Fruit fly (Drosophila melanogaster) whole organism, wandering third instar larva: ENCODE measurements around the gene eEF1alpha2.

Source experiments
- Abd-B ChIP-seq: fragments of >200 bp; optimal IDR thresholded peaks from 2 replicates; lab custom pipeline; 2017; ENCODE audit warnings: missing biosample characterization, missing genetic modification characterization
- CG32264 ChIP-seq: fragments of 200-800 bp; sonication (Bioruptor generic); optimal IDR thresholded peaks from 2 replicates; lab custom pipeline; 2016; ENCODE audit warnings: missing biosample characterization, missing genetic modification characterization
- CG9705 ChIP-seq: fragments of 200-800 bp; sonication (Bioruptor generic); optimal IDR thresholded peaks from 2 replicates; lab custom pipeline; 2018; ENCODE audit warnings: missing biosample characterization, mild to moderate bottlenecking, missing genetic modification characterization
- CrebA ChIP-seq: fragments of 200-800 bp; sonication (Bioruptor generic); optimal IDR thresholded peaks from 2 replicates; lab custom pipeline; 2016; ENCODE audit warnings: missing biosample characterization, mild to moderate bottlenecking, missing genetic modification characterization, borderline replicate concordance
- Dfd ChIP-seq: fragments of >200 bp; optimal IDR thresholded peaks from 2 replicates; lab custom pipeline; 2017; ENCODE audit warnings: missing biosample characterization, missing genetic modification characterization
- Dif ChIP-seq: fragments of 200-275, 200-300 bp; sonication (Bioruptor generic); optimal IDR thresholded peaks from 2 replicates; lab custom pipeline; 2018; ENCODE audit warnings: missing biosample characterization, missing genetic modification characterization; ENCODE audit not compliant: partially characterized antibody
- GATAd ChIP-seq: sonication (Bioruptor generic); optimal IDR thresholded peaks from 2 replicates; lab custom pipeline; 2016; ENCODE audit warnings: missing biosample characterization, missing genetic modification characterization
- HLH106 ChIP-seq: fragments of 200-800 bp; optimal IDR thresholded peaks from 3 replicates; lab custom pipeline; 2019; ENCODE audit warnings: missing biosample characterization, mild to moderate bottlenecking, missing genetic modification characterization, moderate library complexity
- Hnf4 ChIP-seq: fragments of 200-800 bp; sonication (Bioruptor generic); optimal IDR thresholded peaks from 2 replicates; lab custom pipeline; 2016; ENCODE audit warnings: missing biosample characterization, mild to moderate bottlenecking, missing genetic modification characterization
- Hr78 ChIP-seq: fragments of >200 bp; optimal IDR thresholded peaks from 2 replicates; lab custom pipeline; 2017; ENCODE audit warnings: missing biosample characterization, missing genetic modification characterization
- Hr83 ChIP-seq: fragments of 200-300 bp; sonication (Bioruptor generic); optimal IDR thresholded peaks from 2 replicates; lab custom pipeline; 2016; ENCODE audit warnings: missing biosample characterization, mild to moderate bottlenecking, missing genetic modification characterization, moderate library complexity; ENCODE audit not compliant: poor library complexity, severe bottlenecking
- Jra ChIP-seq: sonication (Bioruptor generic); optimal IDR thresholded peaks from 2 replicates; lab custom pipeline; 2016; ENCODE audit warnings: missing biosample characterization, missing genetic modification characterization
- Mio ChIP-seq: sonication (Bioruptor generic); optimal IDR thresholded peaks from 2 replicates; lab custom pipeline; 2016; ENCODE audit warnings: missing biosample characterization, missing genetic modification characterization
- Myc ChIP-seq: fragments of >200 bp; optimal IDR thresholded peaks from 2 replicates; lab custom pipeline; 2017
- N ChIP-seq: fragments of >200 bp; optimal IDR thresholded peaks from 2 replicates; lab custom pipeline; 2018; ENCODE audit warnings: missing biosample characterization, missing external identifiers, missing genetic modification characterization
- OdsH ChIP-seq: fragments of 200-800 bp; sonication (Bioruptor generic); optimal IDR thresholded peaks from 2 replicates; lab custom pipeline; 2016; ENCODE audit warnings: missing biosample characterization, mild to moderate bottlenecking, missing genetic modification characterization
- Rel ChIP-seq, 2 experiments: fragments of 200-800 bp; sonication (Bioruptor generic) in 1 of 2; optimal IDR thresholded peaks; 2 replicates in 1 of 2; 3 replicates in 1 of 2; lab custom pipeline; 2016 to 2019; ENCODE audit warnings: mild to moderate bottlenecking in 2 of 2, missing biosample characterization in 2 of 2, missing genetic modification characterization in 2 of 2, moderate library complexity in 1 of 2
- Sp1 ChIP-seq: fragments of 200-800 bp; sonication (Bioruptor generic); optimal IDR thresholded peaks from 3 replicates; lab custom pipeline; 2019; ENCODE audit warnings: missing biosample characterization, mild to moderate bottlenecking, missing genetic modification characterization, moderate library complexity
- Vsx2 ChIP-seq: fragments of 200-300, 225-300 bp; sonication (Bioruptor generic); optimal IDR thresholded peaks from 2 replicates; lab custom pipeline; 2018; ENCODE audit warnings: missing biosample characterization, missing genetic modification characterization; ENCODE audit not compliant: partially characterized antibody
- br ChIP-seq: fragments of 200-800 bp; sonication (Bioruptor generic); optimal IDR thresholded peaks from 2 replicates; lab custom pipeline; 2016; ENCODE audit warnings: missing biosample characterization, missing genetic modification characterization
- brk ChIP-seq: fragments of 200-800 bp; sonication (Bioruptor generic); optimal IDR thresholded peaks from 2 replicates; lab custom pipeline; 2016; ENCODE audit warnings: missing biosample characterization, mild to moderate bottlenecking, missing genetic modification characterization
- dl ChIP-seq, 2 experiments: fragments of 175-275, 200-275 bp in 1 of 2; fragments of 200-275 bp in 1 of 2; sonication (Bioruptor generic); optimal IDR thresholded peaks; lab custom pipeline; 2018; ENCODE audit warnings: mild to moderate bottlenecking in 2 of 2, missing biosample characterization in 2 of 2, missing genetic modification characterization in 2 of 2, moderate library complexity in 2 of 2; ENCODE audit not compliant: partially characterized antibody in 2 of 2, insufficient read depth in 1 of 2
- dmrt93B ChIP-seq: fragments of 200-800 bp; sonication (Bioruptor generic); optimal IDR thresholded peaks from 2 replicates; lab custom pipeline; 2018; ENCODE audit warnings: missing biosample characterization, mild to moderate bottlenecking, missing genetic modification characterization
- dsf ChIP-seq: sonication (Bioruptor generic); optimal IDR thresholded peaks from 2 replicates; lab custom pipeline; 2016; ENCODE audit warnings: missing biosample characterization, missing genetic modification characterization, borderline replicate concordance
- ey ChIP-seq: fragments of 200-800 bp; sonication (Bioruptor generic); optimal IDR thresholded peaks from 2 replicates; lab custom pipeline; 2016; ENCODE audit warnings: missing biosample characterization, missing genetic modification characterization
- foxo ChIP-seq, 2 experiments: fragments of 200-800 bp; sonication (Bioruptor generic); optimal IDR thresholded peaks; 2 replicates in 1 of 2; 3 replicates in 1 of 2; lab custom pipeline; 2016 to 2017; ENCODE audit warnings: missing biosample characterization in 2 of 2, missing genetic modification characterization in 2 of 2
- fru ChIP-seq: fragments of 200-800 bp; sonication (Bioruptor generic); optimal IDR thresholded peaks from 3 replicates; lab custom pipeline; 2016; ENCODE audit warnings: missing biosample characterization, mild to moderate bottlenecking, missing genetic modification characterization
- h ChIP-seq: fragments of 200-800 bp; sonication (Bioruptor generic); optimal IDR thresholded peaks from 3 replicates; lab custom pipeline; 2016; ENCODE audit warnings: missing biosample characterization, mild to moderate bottlenecking, missing genetic modification characterization
- jim ChIP-seq: fragments of 175-275, 200-325 bp; sonication (Bioruptor generic); optimal IDR thresholded peaks from 2 replicates; lab custom pipeline; 2016; ENCODE audit warnings: missing biosample characterization, mild to moderate bottlenecking, missing genetic modification characterization
- lola ChIP-seq: fragments of >200 bp; optimal IDR thresholded peaks from 2 replicates; lab custom pipeline; 2017; ENCODE audit warnings: missing biosample characterization, missing genetic modification characterization
- pan ChIP-seq: fragments of >200 bp; optimal IDR thresholded peaks from 2 replicates; lab custom pipeline; 2017
- psq ChIP-seq: fragments of 200-800 bp; sonication (Bioruptor generic); optimal IDR thresholded peaks from 3 replicates; lab custom pipeline; 2017; ENCODE audit warnings: missing biosample characterization, mild to moderate bottlenecking, missing genetic modification characterization, moderate library complexity
- rgr ChIP-seq: fragments of 200-800 bp; sonication (Bioruptor generic); optimal IDR thresholded peaks from 3 replicates; lab custom pipeline; 2016; ENCODE audit warnings: missing biosample characterization, mild to moderate bottlenecking, missing genetic modification characterization
- sage ChIP-seq: fragments of 200-800 bp; sonication (Bioruptor generic); optimal IDR thresholded peaks from 2 replicates; lab custom pipeline; 2016; ENCODE audit warnings: missing biosample characterization, mild to moderate bottlenecking, missing genetic modification characterization
- sv ChIP-seq: fragments of 200-800 bp; sonication (Bioruptor generic); optimal IDR thresholded peaks from 3 replicates; lab custom pipeline; 2016; ENCODE audit warnings: missing biosample characterization, missing genetic modification characterization
- tai ChIP-seq: sonication (Bioruptor generic); optimal IDR thresholded peaks from 2 replicates; lab custom pipeline; 2016; ENCODE audit warnings: missing biosample characterization, missing genetic modification characterization
- usp ChIP-seq: fragments of >200 bp; optimal IDR thresholded peaks from 2 replicates; lab custom pipeline; 2017; ENCODE audit warnings: missing biosample characterization, missing genetic modification characterization
- woc ChIP-seq: sonication (Bioruptor generic); optimal IDR thresholded peaks from 2 replicates; lab custom pipeline; 2016; ENCODE audit warnings: missing biosample characterization, mild to moderate bottlenecking, missing genetic modification characterization

eEF1alpha2 gene

DNA sequence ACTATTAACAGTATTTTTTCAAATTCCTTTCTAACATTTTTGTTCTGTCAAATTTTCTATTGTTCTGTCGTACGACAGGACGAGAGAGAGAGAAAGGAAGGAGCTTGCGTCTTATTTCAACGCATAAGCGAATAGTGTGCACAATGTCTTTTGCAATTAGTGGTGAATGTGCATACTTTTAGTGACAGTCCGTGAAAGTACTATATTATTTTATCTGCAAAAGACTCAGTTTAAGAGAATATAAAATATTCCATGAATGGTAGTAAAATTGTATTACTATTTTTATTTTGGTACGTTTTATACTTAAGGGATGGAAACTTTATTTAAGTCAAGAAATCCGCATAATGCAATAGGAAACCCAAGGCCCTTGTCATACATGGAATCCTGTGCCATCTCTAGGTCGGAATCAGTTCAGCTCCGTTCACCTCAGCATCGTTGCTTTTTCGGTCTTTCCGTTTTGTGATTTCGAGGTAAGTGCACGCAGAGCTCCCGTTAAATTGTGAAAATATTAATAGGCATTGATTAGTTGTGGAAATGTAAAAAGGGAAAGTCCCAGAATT, at the start of gene eEF1alpha2:
eEF1alpha2 (plus strand) TSS at position 409 of the 560 bp plus-strand sequence.
- TF ChIP-seq GATAd (GFP tag; lab: Kevin White, UChicago) (no peak), Hnf4 (GFP tag; lab: Kevin White, UChicago) (no peak), jim (no peak), HLH106 (tag; lab: Kevin White, UChicago) (no peak), dl (GFP tag; optimal IDR thresholded peaks at IDR 0.05; lab: Kevin White, UChicago; ENCODE audit: insufficient read depth in 1 of 2, partially characterized antibody in 2 of 2) (no peak), Myc (lab: Kevin White, UChicago) (no peak)

DNA sequence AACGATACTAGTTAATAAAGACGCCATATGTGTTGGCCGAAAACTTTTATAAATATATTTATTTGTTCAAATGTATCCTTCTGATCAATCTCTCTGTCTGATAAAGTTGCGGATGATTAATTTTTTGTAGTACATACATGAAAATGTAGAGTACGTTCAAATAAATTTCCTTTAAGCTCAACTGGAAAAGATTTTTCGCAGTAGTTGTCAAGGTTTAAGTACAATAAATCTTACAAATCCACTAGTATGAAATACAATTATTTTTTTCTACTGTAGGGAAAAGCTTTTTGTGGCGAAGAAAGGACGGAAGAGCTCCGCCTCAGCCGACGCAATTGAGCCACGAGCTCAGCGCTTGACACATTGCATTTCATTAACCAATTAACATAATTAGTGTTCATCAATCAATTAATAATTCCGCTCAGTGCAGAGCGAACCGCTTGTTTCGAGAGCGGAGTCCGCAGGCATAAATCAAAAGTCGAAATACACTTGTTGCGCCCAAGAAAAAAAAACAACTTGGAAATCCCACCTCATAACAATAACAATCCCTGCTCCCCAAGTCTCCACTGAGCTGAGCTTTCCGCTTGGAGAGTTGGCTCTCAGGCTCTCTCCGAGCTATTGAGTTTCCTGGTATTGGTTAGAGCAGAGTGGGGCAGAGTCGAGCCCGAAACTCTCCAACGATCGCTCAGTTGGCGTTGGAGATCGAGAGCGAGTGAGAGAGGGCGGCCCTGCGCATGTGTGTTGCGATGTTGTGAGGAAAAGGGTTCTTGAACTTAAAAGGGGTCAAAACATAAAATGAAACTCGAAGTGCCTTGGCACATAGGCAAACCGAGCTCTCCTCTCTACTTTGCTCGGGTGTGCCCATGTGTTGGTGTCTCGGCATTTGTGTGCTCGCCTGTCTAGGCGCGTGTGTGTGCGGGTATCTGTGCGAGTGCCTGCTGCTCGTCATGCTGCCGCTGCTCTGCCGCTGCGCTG, 49.3 kb upstream of the eEF1alpha2 start:
- TF ChIP-seq usp (no peak), dmrt93B (GFP tag; lab: Kevin White, UChicago) (no peak), Abd-B (no peak), CG32264 (GFP tag; lab: Kevin White, UChicago) (no peak), Hr78 (GFP tag; lab: Kevin White, UChicago) (no peak), Sp1 (peak; percentile 16), sage (no peak), pan (no peak), Jra (no peak), CG9705 (GFP tag; lab: Kevin White, UChicago) (no peak), HLH106 (tag; lab: Kevin White, UChicago) (peak; percentile 47), GATAd (GFP tag; lab: Kevin White, UChicago) (no peak), h (GFP tag; lab: Kevin White, UChicago) (peak; percentile 34), rgr (peak; percentile 2), Dif (GFP tag; lab: Kevin White, UChicago) (peak; percentile 94), N (no peak), foxo (GFP tag; optimal IDR thresholded peaks at IDR 0.05; lab: Kevin White, UChicago) (peak in 1 of 2 experiments; percentile 35), Vsx2 (no peak), Hnf4 (GFP tag; lab: Kevin White, UChicago) (peak; percentile 4), Myc (lab: Kevin White, UChicago) (no peak), jim (no peak), lola (GFP tag; lab: Kevin White, UChicago) (no peak), dl (GFP tag; optimal IDR thresholded peaks at IDR 0.05; lab: Kevin White, UChicago; ENCODE audit: insufficient read depth in 1 of 2, partially characterized antibody in 2 of 2) (peak; percentile 90 to 92), psq (peak; percentile 28), dsf (GFP tag; lab: Kevin White, UChicago) (no peak), tai (no peak), woc (GFP tag; lab: Kevin White, UChicago) (no peak), Dfd (no peak), brk (GFP tag; lab: Kevin White, UChicago) (no peak), Hr83 (GFP tag; lab: Kevin White, UChicago) (no peak), Rel (GFP tag; optimal IDR thresholded peaks at IDR 0.05; lab: Kevin White, UChicago) (no peak), Rel (tag; optimal IDR thresholded peaks at IDR 0.05; lab: Kevin White, UChicago) (peak; percentile 79), CrebA (GFP tag; lab: Kevin White, UChicago) (peak; percentile 62), ey (GFP tag; lab: Kevin White, UChicago) (peak; percentile 3), br (GFP tag; lab: Kevin White, UChicago) (peak; percentile 24), OdsH (GFP tag; lab: Kevin White, UChicago) (peak; percentile 3), sv (GFP tag; lab: Kevin White, UChicago) (no peak), fru (GFP tag; lab: Kevin White, UChicago) (peak; percentile 31), Mio (GFP tag; lab: Kevin White, UChicago) (no peak)
